Worm (Caenorhabditis elegans) whole organism, dauer: ENCODE data around the gene math-33.

Source experiments
- unc-62 ChIP-seq: sonication (generic microtip); optimal IDR thresholded peaks from 2 replicates; lab custom pipeline; 2017; ENCODE audit warnings: missing biosample characterization, missing genetic modification reagents, missing genetic modification characterization

The math-33 gene

ce11 chrV:11113607-11114006 lies at the start of gene math-33:
Gene math-33, plus strand, starts transcription at chrV:11113907.
- TF ChIP-seq unc-62 (GFP tag; lab: Kevin White, UChicago): no peak

- no peak for TF ChIP-seq unc-62 (GFP tag; lab: Kevin White, UChicago)
Observed at ce11 chrV:11065513-11065912, 48.2 kb upstream of the math-33 start, which contains the start of gene nlp-80. Gene nlp-80, minus strand, starts transcription at chrV:11065613.

ce11 chrV:11069277-11069676 lies 44.4 kb upstream of the math-33 start, which contains the start of gene T04C12.8:
Gene T04C12.8, minus strand, starts transcription at chrV:11069358.
- no peak for TF ChIP-seq unc-62 (GFP tag; lab: Kevin White, UChicago)

DNA sequence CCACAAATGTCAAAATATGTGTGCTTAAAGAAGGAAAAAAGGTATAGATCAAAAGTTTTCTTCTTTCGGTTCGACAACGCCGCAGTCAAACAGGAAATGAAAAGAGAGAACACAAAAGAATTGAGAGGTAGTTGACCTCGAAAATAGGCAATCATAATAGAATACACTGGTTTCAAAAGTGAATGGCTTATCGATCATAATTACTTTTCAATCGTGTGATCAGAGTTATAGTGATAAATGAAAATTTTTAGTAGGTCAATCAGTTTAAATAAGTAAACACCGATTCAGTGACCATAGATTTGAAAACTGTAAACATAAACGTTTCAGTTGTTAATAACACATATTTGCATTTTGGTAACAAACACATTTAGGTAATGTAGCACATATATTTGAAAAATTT lies 43.3 kb upstream of the math-33 start:
- no peak for TF ChIP-seq unc-62 (GFP tag; lab: Kevin White, UChicago)

DNA sequence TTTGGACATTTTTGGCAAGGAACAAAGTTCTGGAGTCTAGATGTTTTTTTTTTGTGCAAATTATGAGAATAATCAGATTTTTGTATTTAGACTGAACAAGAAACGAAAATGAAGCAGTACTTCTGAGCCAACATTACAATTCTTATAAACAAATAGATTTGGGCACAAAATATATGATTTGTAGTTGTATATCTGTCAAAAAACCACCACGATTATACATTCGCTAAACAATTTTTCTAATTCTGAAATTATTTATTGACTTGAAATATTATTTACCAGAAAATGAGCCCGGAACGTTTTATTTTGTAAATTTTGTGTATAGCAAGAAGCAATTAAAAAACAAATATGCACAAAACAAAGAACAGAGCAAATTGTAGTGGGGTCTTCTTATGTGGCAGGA lies 42.3 kb upstream of the math-33 start:
- no peak for TF ChIP-seq unc-62 (GFP tag; lab: Kevin White, UChicago)

DNA sequence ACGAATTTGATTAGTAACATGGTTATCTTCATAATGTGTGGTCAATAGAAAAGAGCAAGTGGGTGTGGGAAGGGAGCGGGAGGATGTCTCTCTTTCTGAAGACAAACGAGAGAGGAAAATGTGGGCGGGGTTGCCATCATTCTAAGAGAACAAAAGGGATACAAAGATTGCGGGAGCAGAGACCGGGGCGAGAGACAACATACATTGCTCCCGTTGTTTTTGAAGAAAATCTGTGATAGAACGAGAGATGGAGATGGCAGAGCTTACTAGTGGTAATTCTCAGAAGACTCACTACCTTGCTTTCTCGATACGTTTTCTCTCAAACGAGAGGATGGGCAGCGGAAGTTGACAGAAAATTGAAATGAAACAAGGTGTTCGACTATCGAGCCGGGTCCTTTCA lies 40.4 kb upstream of the math-33 start:
- no peak for TF ChIP-seq unc-62 (GFP tag; lab: Kevin White, UChicago)

DNA sequence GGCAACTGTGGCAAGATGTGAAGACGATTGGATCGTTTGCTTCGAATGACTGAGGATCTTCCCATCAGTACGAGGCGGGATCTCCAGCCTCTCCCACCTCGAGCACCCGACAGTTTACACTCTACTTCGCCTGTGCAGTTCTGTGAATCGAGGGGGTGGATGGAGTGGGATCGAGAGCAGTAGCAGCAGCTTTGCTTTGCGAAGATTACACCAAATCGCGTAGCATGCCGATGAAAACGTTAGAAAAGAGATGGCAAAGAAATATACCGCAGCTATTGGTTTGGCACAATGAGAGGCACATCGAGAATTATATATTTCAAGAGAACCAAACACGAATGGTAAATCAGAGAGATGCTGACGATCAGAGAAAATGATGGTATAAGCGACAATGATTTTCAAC lies 39.3 kb upstream of the math-33 start, which contains the start of gene act-3:
TSS of gene act-3 (minus strand) at position 51 of the 400 bp plus-strand sequence.
- TF ChIP-seq unc-62 (GFP tag; lab: Kevin White, UChicago): no peak

DNA sequence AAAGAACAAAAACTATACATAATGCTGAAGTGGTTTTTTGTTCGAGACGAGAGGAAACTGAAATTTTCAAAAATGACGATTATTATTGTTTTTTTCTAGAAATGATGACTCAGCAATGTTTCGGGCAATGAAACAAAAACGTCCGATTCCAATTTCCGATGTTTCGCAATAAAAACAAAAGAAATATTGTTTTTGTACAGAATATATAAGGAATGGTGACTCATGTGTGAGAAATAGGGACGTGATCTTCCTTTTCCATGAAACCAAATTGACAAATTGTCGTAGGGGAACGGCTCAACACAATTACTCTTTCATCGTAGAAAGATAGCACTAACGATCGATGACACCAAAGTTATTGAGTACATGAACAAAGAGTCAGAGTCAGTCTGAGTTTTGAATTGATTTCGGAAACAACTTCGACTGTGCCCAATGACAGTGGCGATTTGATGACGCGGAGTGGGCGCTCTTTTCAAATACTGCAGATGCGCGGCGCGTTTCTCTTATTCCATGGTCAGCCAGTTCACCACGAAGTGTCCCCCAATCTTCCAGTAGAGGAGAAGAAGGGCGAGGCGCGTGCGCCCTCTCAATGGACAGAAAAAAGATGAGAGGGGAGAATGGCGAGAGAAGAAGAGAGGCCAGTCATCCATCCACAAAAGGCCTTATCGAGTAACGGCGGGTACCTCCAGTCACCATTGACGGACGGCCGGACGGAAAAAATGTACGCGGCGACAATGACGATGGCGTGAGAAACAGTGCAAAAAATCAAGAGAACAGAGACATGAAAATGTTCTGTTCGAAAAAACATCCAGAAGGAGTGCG lies 38.3 kb upstream of the math-33 start:
- no peak for TF ChIP-seq unc-62 (GFP tag; lab: Kevin White, UChicago)

ce11 chrV:11076028-11076402 lies 37.7 kb upstream of the math-33 start:
- no peak for TF ChIP-seq unc-62 (GFP tag; lab: Kevin White, UChicago)

- TF ChIP-seq unc-62 (GFP tag; lab: Kevin White, UChicago): no peak
Observed at ce11 chrV:11076403-11076802, 37.3 kb upstream of the math-33 start.

DNA sequence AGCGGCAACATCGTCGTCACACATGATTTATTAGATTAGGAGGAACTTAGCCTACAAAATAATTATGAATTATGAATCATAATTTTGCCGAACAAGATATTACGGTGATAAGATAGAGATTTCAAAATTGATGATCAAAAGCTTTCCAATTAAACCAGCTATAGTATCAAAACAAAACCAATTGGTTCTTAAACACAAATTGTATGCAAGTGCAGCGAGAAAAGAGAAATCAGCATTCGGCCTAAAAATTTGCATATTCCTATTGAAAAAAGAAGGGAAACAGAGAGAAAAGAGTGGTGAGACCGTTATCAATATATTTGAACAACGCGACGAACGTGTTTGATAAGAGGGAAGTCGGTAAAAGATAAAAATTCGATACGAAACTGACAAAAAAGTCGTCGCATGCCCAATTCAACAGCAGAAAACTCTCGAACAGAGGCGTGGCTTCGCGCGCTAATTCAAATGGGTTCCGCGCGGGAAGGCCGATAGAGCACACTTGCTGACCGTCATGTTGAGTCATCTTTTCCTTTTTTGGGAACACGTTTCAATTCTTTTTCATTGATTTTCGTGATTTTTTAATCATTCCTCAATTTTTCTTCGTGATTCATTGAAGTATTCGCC lies 35.5 kb upstream of the math-33 start, which contains the start of gene act-2:
TSS of gene act-2 (minus strand) at position 51 of the 621 bp plus-strand sequence.
- no peak for TF ChIP-seq unc-62 (GFP tag; lab: Kevin White, UChicago)

- no peak for TF ChIP-seq unc-62 (GFP tag; lab: Kevin White, UChicago)
Observed at ce11 chrV:11078874-11079273, 34.8 kb upstream of the math-33 start.

- TF ChIP-seq unc-62 (GFP tag; lab: Kevin White, UChicago): no peak
Observed at ce11 chrV:11080345-11081102, 33.2 kb upstream of the math-33 start, which contains the start of gene act-1. Gene act-1, plus strand, starts transcription at chrV:11081052.

DNA sequence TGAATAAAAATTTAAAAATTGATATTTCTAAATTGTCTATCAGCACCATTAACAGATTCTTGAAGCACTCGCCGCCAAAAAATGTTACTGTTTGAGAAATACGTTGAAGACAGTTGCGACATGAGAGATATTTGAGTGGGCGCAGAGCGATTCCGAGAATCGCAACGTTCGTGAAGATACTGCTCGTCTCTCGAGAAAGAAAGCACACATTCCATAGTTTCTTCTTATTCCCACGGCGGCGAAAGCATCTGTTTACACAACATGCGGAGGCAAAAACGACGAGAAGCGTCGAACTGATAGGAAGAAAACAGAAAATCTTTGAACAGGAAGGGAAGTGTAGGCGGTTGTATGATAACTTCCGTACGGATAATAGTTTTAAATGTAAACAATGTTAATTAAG lies 31.2 kb upstream of the math-33 start:
- TF ChIP-seq unc-62 (GFP tag; lab: Kevin White, UChicago): no peak

- TF ChIP-seq unc-62 (GFP tag; lab: Kevin White, UChicago): no peak
Observed at ce11 chrV:11082964-11083363, 30.7 kb upstream of the math-33 start.

- TF ChIP-seq unc-62 (GFP tag; lab: Kevin White, UChicago): no peak
Observed at ce11 chrV:11083691-11084090, 30.0 kb upstream of the math-33 start.
